Worm (Caenorhabditis elegans): ENCODE measurements around the gene col-78.

Gene col-78

DNA sequence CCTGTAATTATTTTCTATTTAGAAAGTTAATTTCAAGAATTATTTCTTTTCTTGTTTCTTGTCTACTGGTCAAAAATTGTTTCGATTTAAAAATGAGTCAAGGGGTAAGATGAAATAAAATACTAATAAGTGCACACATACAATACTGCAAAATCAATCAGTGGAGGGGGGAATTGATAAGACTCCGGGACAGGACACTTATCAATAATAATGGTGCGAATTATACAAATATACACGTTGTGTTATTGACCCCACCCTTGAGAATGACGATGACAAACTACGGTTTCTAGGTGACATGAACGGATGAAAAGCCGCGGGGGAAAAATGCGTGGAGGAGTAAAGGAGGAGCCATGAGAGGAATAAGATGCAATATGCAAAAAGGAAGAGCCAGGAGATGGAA is 28.8 kb downstream of the col-78 start:
- TF ChIP-seq nhr-232 (tag; optimal IDR thresholded peaks at IDR 0.05) (no peak), ceh-2 (tag; optimal IDR thresholded peaks at IDR 0.05) (no peak), elt-2 (tag; optimal IDR thresholded peaks at IDR 0.05) (peak; percentile 62), pat-9 (tag; optimal IDR thresholded peaks at IDR 0.05) (no peak)

ce11 chrII:9185915-9186314 is 33.6 kb downstream of the col-78 start:
- TF ChIP-seq F13H6.1 (tag; optimal IDR thresholded peaks at IDR 0.05): no peak
- no peak for TF ChIP-seq elt-4 (tag; optimal IDR thresholded peaks at IDR 0.05)
- TF ChIP-seq eyg-1 (tag; optimal IDR thresholded peaks at IDR 0.05): no peak
- TF ChIP-seq hlh-13 (GFP tag; optimal IDR thresholded peaks at IDR 0.05): no peak
- no peak for TF ChIP-seq fkh-10 (GFP tag; optimal IDR thresholded peaks at IDR 0.05)
- no peak for TF ChIP-seq lin-11 (tag; optimal IDR thresholded peaks at IDR 0.05)
- no peak for TF ChIP-seq ets-4 (tag; optimal IDR thresholded peaks at IDR 0.05)
- no peak for TF ChIP-seq hlh-8 (tag; optimal IDR thresholded peaks at IDR 0.05)
- no peak for TF ChIP-seq hlh-30 (tag; optimal IDR thresholded peaks at IDR 0.05; ENCODE audit: insufficient read depth)
- TF ChIP-seq unc-3 (GFP tag; conservative IDR thresholded peaks at IDR 0.05): no peak
- TF ChIP-seq unc-3 (tag; optimal IDR thresholded peaks at IDR 0.05): no peak
- no peak for TF ChIP-seq pha-4 (tag; optimal IDR thresholded peaks at IDR 0.05)
- TF ChIP-seq fkh-6 (tag; optimal IDR thresholded peaks at IDR 0.05): no peak
- no peak for TF ChIP-seq ceh-30 (tag; optimal IDR thresholded peaks at IDR 0.05)
- no peak for TF ChIP-seq sdc-2 (tag; optimal IDR thresholded peaks at IDR 0.05)
- TF ChIP-seq gmeb-2 (tag; optimal IDR thresholded peaks at IDR 0.05): no peak
- TF ChIP-seq ceh-45 (GFP tag; IDR thresholded peaks at IDR 0.05): no peak
- TF ChIP-seq nfya-1 (tag; optimal IDR thresholded peaks at IDR 0.05): no peak
- no peak for TF ChIP-seq hlh-6 (tag; optimal IDR thresholded peaks at IDR 0.05)
- TF ChIP-seq ceh-24 (tag; optimal IDR thresholded peaks at IDR 0.05): no peak

- TF ChIP-seq ceh-18 (tag; optimal IDR thresholded peaks at IDR 0.05): no peak
- no peak for TF ChIP-seq C38D4.7 (GFP tag; optimal IDR thresholded peaks at IDR 0.05)
- no peak for TF ChIP-seq pax-1 (tag; optimal IDR thresholded peaks at IDR 0.05)
- TF ChIP-seq lim-6 (tag; optimal IDR thresholded peaks at IDR 0.05): no peak
- no peak for TF ChIP-seq che-1 (tag; optimal IDR thresholded peaks at IDR 0.05)
- no peak for TF ChIP-seq npax-4 (tag; optimal IDR thresholded peaks at IDR 0.05)
These were observed 36.0 kb downstream of the col-78 start, which contains the start of gene sym-2 for ce11 chrII:9188380-9188779. Gene sym-2, minus strand, starts transcription at chrII:9188480.

ce11 chrII:9189648-9190047 is 37.3 kb downstream of the col-78 start:
- TF ChIP-seq C08G9.2 (tag; optimal IDR thresholded peaks at IDR 0.05) (no peak), Y22D7AL.16 (tag; optimal IDR thresholded peaks at IDR 0.05) (no peak), eyg-1 (tag; optimal IDR thresholded peaks at IDR 0.05) (no peak), ceh-19 (GFP tag; optimal IDR thresholded peaks at IDR 0.05) (no peak), ceh-18 (tag; optimal IDR thresholded peaks at IDR 0.05) (no peak), ceh-24 (tag; optimal IDR thresholded peaks at IDR 0.05) (no peak), lin-11 (tag; optimal IDR thresholded peaks at IDR 0.05) (no peak), fkh-6 (tag; optimal IDR thresholded peaks at IDR 0.05) (no peak), sdc-2 (tag; optimal IDR thresholded peaks at IDR 0.05) (no peak), ceh-14 (tag; optimal IDR thresholded peaks at IDR 0.05) (no peak), ceh-2 (tag; optimal IDR thresholded peaks at IDR 0.05) (no peak)

DNA sequence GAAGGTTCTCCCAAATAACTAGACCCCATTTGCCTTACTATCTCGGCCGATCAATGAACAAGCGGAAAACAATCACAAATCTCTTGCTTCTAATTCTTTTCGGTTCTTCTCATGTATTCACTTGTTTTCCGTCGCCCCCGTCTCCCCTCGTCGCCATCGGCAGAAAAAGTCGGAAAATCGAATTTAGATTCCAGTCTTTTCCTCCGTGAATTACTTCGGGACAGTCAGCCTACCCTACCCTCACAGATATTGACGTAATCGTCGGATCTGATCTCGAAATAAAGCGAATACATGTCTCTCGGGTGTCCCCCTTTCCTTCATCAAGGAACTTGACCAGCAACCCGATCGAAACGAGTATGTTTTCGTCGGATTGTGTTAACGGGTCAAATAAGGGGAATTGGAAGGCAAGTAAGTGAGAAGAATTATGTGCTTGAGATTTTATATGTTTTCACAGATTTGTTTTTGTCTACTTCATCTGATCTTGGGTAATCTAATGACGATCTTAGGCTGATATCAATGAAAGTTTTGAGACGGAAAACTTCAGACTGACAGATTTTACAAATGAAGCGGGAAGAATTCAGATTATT is 38.3 kb downstream of the col-78 start:
- TF ChIP-seq hlh-15 (tag; optimal IDR thresholded peaks at IDR 0.05) (no peak), hlh-8 (tag; optimal IDR thresholded peaks at IDR 0.05) (no peak), fkh-10 (GFP tag; optimal IDR thresholded peaks at IDR 0.05) (no peak), pat-9 (tag; optimal IDR thresholded peaks at IDR 0.05) (no peak), dve-1 (tag; optimal IDR thresholded peaks at IDR 0.05) (no peak)

Data from whole organism, late embryonic.